Worm (Caenorhabditis elegans) whole organism, L2 larva: ENCODE measurements around the gene snfc-5.

Experiments used
- C34F6.9 ChIP-seq: fragments of 150-350 bp; optimal IDR thresholded peaks from 2 replicates; lab custom pipeline; 2014; ENCODE audit warnings: missing biosample characterization, missing genetic modification characterization
- F13H6.1 ChIP-seq: sonication (generic microtip); optimal IDR thresholded peaks from 2 replicates; lab custom pipeline; 2016; ENCODE audit warnings: missing genetic modification characterization, missing compliant biosample characterization
- R02D3.7 ChIP-seq: fragments of 150-350 bp; optimal IDR thresholded peaks from 2 replicates; lab custom pipeline; 2014; ENCODE audit warnings: missing biosample characterization, missing genetic modification characterization
- ZK546.5 ChIP-seq: sonication (generic microtip); optimal IDR thresholded peaks from 2 replicates; lab custom pipeline; 2017; ENCODE audit warnings: missing biosample characterization, missing genetic modification characterization
- alr-1 ChIP-seq: fragments of 150-350 bp; optimal IDR thresholded peaks from 2 replicates; lab custom pipeline; 2014; ENCODE audit warnings: missing biosample characterization, missing genetic modification characterization
- aly-2 ChIP-seq: fragments of 150-350 bp; optimal IDR thresholded peaks from 2 replicates; lab custom pipeline; 2014; ENCODE audit warnings: missing biosample characterization, missing genetic modification characterization
- blmp-1 ChIP-seq: sonication (generic microtip); optimal IDR thresholded peaks from 2 replicates; lab custom pipeline; 2017; ENCODE audit warnings: missing genetic modification characterization, mild to moderate bottlenecking, missing compliant biosample characterization, antibody characterized with exemption, moderate library complexity; ENCODE audit not compliant: insufficient read depth
- ceh-16 ChIP-seq: fragments of 150-350 bp; optimal IDR thresholded peaks from 2 replicates; lab custom pipeline; 2014; ENCODE audit warnings: missing biosample characterization, missing genetic modification characterization
- crh-2 ChIP-seq: sonication (generic microtip); optimal IDR thresholded peaks from 2 replicates; lab custom pipeline; 2017; ENCODE audit warnings: missing biosample characterization, missing genetic modification characterization
- dmd-4 ChIP-seq: sonication (generic microtip); optimal IDR thresholded peaks from 2 replicates; lab custom pipeline; 2017; ENCODE audit warnings: missing biosample characterization, missing genetic modification characterization
- egl-27 ChIP-seq: sonication (generic microtip); optimal IDR thresholded peaks from 3 replicates; lab custom pipeline; 2017; ENCODE audit warnings: missing biosample characterization, missing genetic modification reagents, missing genetic modification characterization
- elt-1 ChIP-seq: fragments of 150-350 bp; optimal IDR thresholded peaks from 2 replicates; lab custom pipeline; 2014; ENCODE audit warnings: missing biosample characterization, missing genetic modification characterization
- elt-3 ChIP-seq: sonication (generic microtip); optimal IDR thresholded peaks from 2 replicates; lab custom pipeline; 2017; ENCODE audit warnings: missing biosample characterization, missing genetic modification characterization
- fos-1 ChIP-seq: fragments of 150-350 bp; optimal IDR thresholded peaks from 2 replicates; lab custom pipeline; 2014; ENCODE audit warnings: missing biosample characterization, missing genetic modification characterization
- gmeb-1 ChIP-seq: fragments of 150-350 bp; optimal IDR thresholded peaks from 2 replicates; lab custom pipeline; 2014; ENCODE audit warnings: missing biosample characterization, missing genetic modification characterization
- lin-11 ChIP-seq: fragments of 150-350 bp; sonication (generic microtip); optimal IDR thresholded peaks from 2 replicates; lab custom pipeline; 2014; ENCODE audit warnings: missing biosample characterization, missing genetic modification characterization, inconsistent platforms, mixed read lengths
- lin-39 ChIP-seq: fragments of 150-350 bp; optimal IDR thresholded peaks from 2 replicates; lab custom pipeline; 2014; ENCODE audit warnings: missing biosample characterization, missing genetic modification reagents, missing genetic modification characterization
- lsy-2 ChIP-seq, 2 experiments: fragments of 150-350 bp in 1 of 2; sonication (generic microtip) in 1 of 2; optimal IDR thresholded peaks; 2 replicates each; lab custom pipeline; 2014 to 2017; ENCODE audit warnings: missing biosample characterization in 2 of 2, missing genetic modification characterization in 2 of 2
- mab-5 ChIP-seq: fragments of 150-350 bp; optimal IDR thresholded peaks from 2 replicates; lab custom pipeline; 2014; ENCODE audit warnings: missing biosample characterization, missing genetic modification characterization
- mbf-1 ChIP-seq: sonication (generic microtip); optimal IDR thresholded peaks from 2 replicates; lab custom pipeline; 2017; ENCODE audit warnings: missing biosample characterization, missing genetic modification characterization
- mdl-1 ChIP-seq, 2 experiments: fragments of 150-350 bp in 1 of 2; sonication (generic microtip) in 1 of 2; optimal IDR thresholded peaks; 2 replicates each; lab custom pipeline; 2017; ENCODE audit warnings: missing biosample characterization in 2 of 2, missing genetic modification characterization in 2 of 2
- nhr-11 ChIP-seq: fragments of 150-350 bp; optimal IDR thresholded peaks from 2 replicates; lab custom pipeline; 2014; ENCODE audit warnings: missing biosample characterization, missing genetic modification characterization
- nhr-12 ChIP-seq: fragments of 150-350 bp; optimal IDR thresholded peaks from 2 replicates; lab custom pipeline; 2014; ENCODE audit warnings: missing biosample characterization, missing genetic modification characterization
- nhr-129 ChIP-seq: fragments of 150-350 bp; optimal IDR thresholded peaks from 2 replicates; lab custom pipeline; 2014; ENCODE audit warnings: missing biosample characterization, missing genetic modification characterization
- nhr-21 ChIP-seq: fragments of 150-350 bp; optimal IDR thresholded peaks from 2 replicates; lab custom pipeline; 2014; ENCODE audit warnings: missing biosample characterization, missing genetic modification characterization
- nhr-23 ChIP-seq: fragments of 150-350 bp; optimal IDR thresholded peaks from 2 replicates; lab custom pipeline; 2014; ENCODE audit warnings: missing biosample characterization, missing genetic modification reagents, missing genetic modification characterization
- nhr-237 ChIP-seq: fragments of 150-350 bp; optimal IDR thresholded peaks from 2 replicates; lab custom pipeline; 2014; ENCODE audit warnings: missing biosample characterization, missing genetic modification characterization
- nhr-25 ChIP-seq: fragments of 150-350 bp; sonication (generic microtip); optimal IDR thresholded peaks from 3 replicates; lab custom pipeline; 2014; ENCODE audit warnings: missing biosample characterization, missing genetic modification characterization
- nhr-6 ChIP-seq: fragments of 150-350 bp; optimal IDR thresholded peaks from 2 replicates; lab custom pipeline; 2014; ENCODE audit warnings: missing biosample characterization, missing genetic modification characterization
- sem-4 ChIP-seq: fragments of 150-350 bp; optimal IDR thresholded peaks from 2 replicates; lab custom pipeline; 2014; ENCODE audit warnings: missing biosample characterization, missing genetic modification reagents, missing genetic modification characterization
- skn-1 ChIP-seq: sonication (generic microtip); optimal IDR thresholded peaks from 2 replicates; lab custom pipeline; 2017; ENCODE audit warnings: missing biosample characterization, missing genetic modification characterization
- sma-3 ChIP-seq: sonication (generic microtip); optimal IDR thresholded peaks from 2 replicates; lab custom pipeline; 2016; ENCODE audit warnings: missing genetic modification reagents, missing genetic modification characterization, missing compliant biosample characterization
- sma-9 ChIP-seq, 2 experiments: fragments of 150-350 bp in 1 of 2; sonication (generic microtip) in 1 of 2; optimal IDR thresholded peaks; 2 replicates each; lab custom pipeline; 2014 to 2016; ENCODE audit warnings: missing genetic modification characterization in 2 of 2, mild to moderate bottlenecking in 1 of 2, missing biosample characterization in 1 of 2, missing compliant biosample characterization in 1 of 2, missing genetic modification reagents in 1 of 2, moderate library complexity in 1 of 2
- snpc-4 ChIP-seq: fragments of 150-350 bp; optimal IDR thresholded peaks from 2 replicates; lab custom pipeline; 2014; ENCODE audit warnings: missing biosample characterization, missing genetic modification characterization
- unc-39 ChIP-seq: fragments of 150-350 bp; optimal IDR thresholded peaks from 2 replicates; lab custom pipeline; 2014; ENCODE audit warnings: missing biosample characterization, missing genetic modification characterization
- unc-55 ChIP-seq: fragments of 150-350 bp; sonication (generic microtip); optimal IDR thresholded peaks from 3 replicates; lab custom pipeline; 2014; ENCODE audit warnings: missing biosample characterization, missing genetic modification reagents, missing genetic modification characterization
- unc-62 ChIP-seq: fragments of 150-350 bp; optimal IDR thresholded peaks from 2 replicates; lab custom pipeline; 2014; ENCODE audit warnings: missing biosample characterization, missing genetic modification reagents, missing genetic modification characterization
- ztf-1 ChIP-seq: fragments of 200-800 bp; sonication (Bioruptor generic); conservative IDR thresholded peaks from 2 replicates; pipeline ENCODE4 v1.3.6; 2022; ENCODE audit warnings: missing genetic modification characterization, missing compliant biosample characterization
- ztf-11 ChIP-seq: sonication (generic microtip); optimal IDR thresholded peaks from 2 replicates; lab custom pipeline; 2017; ENCODE audit warnings: missing biosample characterization, missing genetic modification characterization
- ztf-4 ChIP-seq: fragments of 150-350 bp; optimal IDR thresholded peaks from 2 replicates; lab custom pipeline; 2014; ENCODE audit warnings: missing biosample characterization, missing genetic modification characterization

Gene snfc-5

ce11 chrIII:4362332-4362731, 42.3 kb upstream of the snfc-5 start:
- TF ChIP-seq elt-3 (tag; lab: Kevin White, UChicago), result no peak
- TF ChIP-seq sma-3, result peak; percentile 31
- no peak for TF ChIP-seq ztf-4 (tag; lab: Kevin White, UChicago)
- TF ChIP-seq fos-1 (tag; lab: Kevin White, UChicago), result peak; percentile 28
- peak; percentile 17 for TF ChIP-seq F13H6.1
- TF ChIP-seq nhr-12, result no peak

ce11 chrIII:4364974-4365373, 39.6 kb upstream of the snfc-5 start, which contains the start of gene ckb-1:
TSS of gene ckb-1 (plus strand) at chrIII:4365274.
- peak; percentile 42 for TF ChIP-seq unc-55
- TF ChIP-seq snpc-4 (tag; lab: Kevin White, UChicago), result no peak
- no peak for TF ChIP-seq nhr-21 (tag; lab: Kevin White, UChicago)
- TF ChIP-seq nhr-12, result no peak
- no peak for TF ChIP-seq R02D3.7 (tag; lab: Kevin White, UChicago)
- TF ChIP-seq nhr-129, result no peak
- TF ChIP-seq mbf-1 (tag; lab: Kevin White, UChicago), result no peak
- no peak for TF ChIP-seq crh-2 (tag; lab: Kevin White, UChicago)
- TF ChIP-seq lin-39 (tag; lab: Kevin White, UChicago), result no peak
- TF ChIP-seq C34F6.9 (tag; lab: Kevin White, UChicago), result peak; percentile 24
- TF ChIP-seq fos-1 (tag; lab: Kevin White, UChicago), result peak; percentile 29
- TF ChIP-seq ceh-16, result no peak
- TF ChIP-seq alr-1 (tag; lab: Kevin White, UChicago), result no peak
- TF ChIP-seq nhr-6, result no peak
- no peak for TF ChIP-seq blmp-1 (tag; lab: Kevin White, UChicago)
- TF ChIP-seq gmeb-1 (tag; lab: Kevin White, UChicago), result no peak
- TF ChIP-seq F13H6.1, result no peak
- no peak for TF ChIP-seq egl-27
- TF ChIP-seq ZK546.5, result no peak
- TF ChIP-seq nhr-25 (tag; lab: Kevin White, UChicago), result no peak
- TF ChIP-seq mab-5 (tag; lab: Kevin White, UChicago), result no peak
- no peak for TF ChIP-seq sma-3
- TF ChIP-seq ztf-4 (tag; lab: Kevin White, UChicago), result no peak
- TF ChIP-seq nhr-23 (tag; lab: Kevin White, UChicago), result no peak
- peak in 1 of 2 experiments; percentile 10 for TF ChIP-seq lsy-2 (tag; optimal IDR thresholded peaks at IDR 0.05; lab: Kevin White, UChicago)
- no peak for TF ChIP-seq elt-1 (tag; lab: Kevin White, UChicago)
- no peak for TF ChIP-seq nhr-237
- no peak for TF ChIP-seq elt-3 (tag; lab: Kevin White, UChicago)
- no peak for TF ChIP-seq sma-9 (GFP tag; optimal IDR thresholded peaks at IDR 0.05; lab: Kevin White, UChicago)
- no peak for TF ChIP-seq sma-9 (tag; optimal IDR thresholded peaks at IDR 0.05; lab: Kevin White, UChicago)
- no peak for TF ChIP-seq unc-62 (GFP tag; lab: Kevin White, UChicago)
- TF ChIP-seq skn-1 (tag; lab: Kevin White, UChicago), result no peak
- TF ChIP-seq ztf-1, result no peak
- no peak for TF ChIP-seq mdl-1 (tag; optimal IDR thresholded peaks at IDR 0.05; lab: Kevin White, UChicago)
- TF ChIP-seq aly-2, result no peak

- TF ChIP-seq C34F6.9 (tag; lab: Kevin White, UChicago), result no peak
- TF ChIP-seq mbf-1 (tag; lab: Kevin White, UChicago), result no peak
- TF ChIP-seq lin-39 (tag; lab: Kevin White, UChicago), result no peak
- TF ChIP-seq elt-3 (tag; lab: Kevin White, UChicago), result no peak
- no peak for TF ChIP-seq lin-11 (tag; lab: Kevin White, UChicago)
- no peak for TF ChIP-seq ztf-11 (tag; lab: Kevin White, UChicago)
- no peak for TF ChIP-seq sma-9 (GFP tag; optimal IDR thresholded peaks at IDR 0.05; lab: Kevin White, UChicago)
- no peak for TF ChIP-seq sma-9 (tag; optimal IDR thresholded peaks at IDR 0.05; lab: Kevin White, UChicago)
- TF ChIP-seq nhr-11 (tag; lab: Kevin White, UChicago), result no peak
- no peak for TF ChIP-seq sem-4 (tag; lab: Kevin White, UChicago)
- TF ChIP-seq unc-39 (tag; lab: Kevin White, UChicago), result no peak
- no peak for TF ChIP-seq dmd-4 (tag; lab: Kevin White, UChicago)
- TF ChIP-seq ztf-4 (tag; lab: Kevin White, UChicago), result no peak
Measured at ce11 chrIII:4367649-4368048, 36.9 kb upstream of the snfc-5 start, which contains the start of gene ckb-2. TSS of gene ckb-2 (plus strand) at chrIII:4367949.
